Fruit fly (Drosophila melanogaster) whole organism, adult: ENCODE data around the gene CG31917.

ENCODE experiments used
- CG11617 ChIP-seq: fragments of 200-800 bp; sonication (Bioruptor generic); optimal IDR thresholded peaks from 2 replicates; lab custom pipeline; 2017; ENCODE audit warnings: mild to moderate bottlenecking, missing biosample characterization, missing genetic modification reagents, missing genetic modification characterization
- CG12768 ChIP-seq: fragments of 200-800 bp; sonication (Bioruptor generic); optimal IDR thresholded peaks from 2 replicates; lab custom pipeline; 2017; ENCODE audit warnings: missing biosample characterization, missing genetic modification characterization, mild to moderate bottlenecking, moderate library complexity, missing genetic modification reagents
- CG14711 ChIP-seq: fragments of 200-800 bp; sonication (Bioruptor generic); optimal IDR thresholded peaks from 2 replicates; lab custom pipeline; 2018; ENCODE audit warnings: missing biosample characterization, mild to moderate bottlenecking, missing genetic modification characterization, moderate library complexity
- CG1620 ChIP-seq: fragments of 200-800 bp; sonication (Bioruptor generic); optimal IDR thresholded peaks from 2 replicates; lab custom pipeline; 2016; ENCODE audit warnings: missing biosample characterization, missing genetic modification characterization
- CG33017 ChIP-seq: fragments of 200-800 bp; sonication (Bioruptor generic); optimal IDR thresholded peaks from 2 replicates; lab custom pipeline; 2018; ENCODE audit warnings: missing biosample characterization, mild to moderate bottlenecking, missing genetic modification characterization, moderate library complexity
- CG5204 ChIP-seq: fragments of 200-800 bp; sonication (Bioruptor generic); optimal IDR thresholded peaks from 2 replicates; lab custom pipeline; 2016; ENCODE audit warnings: missing biosample characterization, missing genetic modification characterization
- CG7045 ChIP-seq: fragments of 200-800 bp; sonication (Bioruptor generic); optimal IDR thresholded peaks from 2 replicates; lab custom pipeline; 2017; ENCODE audit warnings: missing biosample characterization, mild to moderate bottlenecking, missing genetic modification characterization
- CG7101 ChIP-seq: fragments of 200-800 bp; sonication (Bioruptor generic); optimal IDR thresholded peaks from 2 replicates; lab custom pipeline; 2018; ENCODE audit warnings: missing biosample characterization, mild to moderate bottlenecking, missing genetic modification characterization, moderate library complexity
- Clk ChIP-seq: fragments of 200-800 bp; sonication (Bioruptor generic); optimal IDR thresholded peaks from 2 replicates; lab custom pipeline; 2017; ENCODE audit warnings: missing biosample characterization, missing genetic modification characterization
- Crg-1 ChIP-seq: fragments of 200-800 bp; sonication (Bioruptor generic); optimal IDR thresholded peaks from 2 replicates; lab custom pipeline; 2016; ENCODE audit warnings: missing biosample characterization, missing genetic modification characterization
- Hr96 ChIP-seq: fragments of 200-800 bp; sonication (Bioruptor generic); optimal IDR thresholded peaks from 2 replicates; lab custom pipeline; 2016; ENCODE audit warnings: missing biosample characterization, missing genetic modification characterization
- Mnt ChIP-seq: fragments of 200-800 bp; sonication (Bioruptor generic); optimal IDR thresholded peaks from 2 replicates; lab custom pipeline; 2016; ENCODE audit warnings: missing biosample characterization, mild to moderate bottlenecking, missing genetic modification characterization
- bab1 ChIP-seq: fragments of 200-800 bp; sonication (Bioruptor generic); optimal IDR thresholded peaks from 3 replicates; lab custom pipeline; 2019; ENCODE audit warnings: missing biosample characterization, mild to moderate bottlenecking, missing genetic modification characterization, moderate library complexity
- cic ChIP-seq: fragments of 200-800 bp; sonication (Bioruptor generic); optimal IDR thresholded peaks from 2 replicates; lab custom pipeline; 2017; ENCODE audit warnings: missing biosample characterization, mild to moderate bottlenecking, missing genetic modification characterization, moderate library complexity
- cnc ChIP-seq, 2 experiments: fragments of >200 bp; optimal IDR thresholded peaks; 2 replicates each; lab custom pipeline; 2017
- kay ChIP-seq: fragments of 200-800 bp; sonication (Bioruptor generic); peaks from one replicate; lab custom pipeline; 2016; ENCODE audit warnings: missing biosample characterization, missing genetic modification characterization, borderline replicate concordance
- ovo ChIP-seq: fragments of 200-800 bp; sonication (Bioruptor generic); optimal IDR thresholded peaks from 2 replicates; lab custom pipeline; 2016; ENCODE audit warnings: missing biosample characterization, missing genetic modification characterization
- pad ChIP-seq: fragments of 200-800 bp; sonication (Bioruptor generic); optimal IDR thresholded peaks from 3 replicates; lab custom pipeline; 2017; ENCODE audit warnings: missing biosample characterization, missing genetic modification characterization, mild to moderate bottlenecking, moderate library complexity, missing genetic modification reagents
- tj ChIP-seq: fragments of 200-800 bp; sonication (Bioruptor generic); optimal IDR thresholded peaks from 3 replicates; lab custom pipeline; 2017; ENCODE audit warnings: missing biosample characterization, mild to moderate bottlenecking, missing genetic modification characterization, moderate library complexity
- toe ChIP-seq: fragments of 200-800 bp; sonication (Bioruptor generic); optimal IDR thresholded peaks from 2 replicates; lab custom pipeline; 2016; ENCODE audit warnings: missing biosample characterization, missing genetic modification characterization

Gene CG31917

DNA sequence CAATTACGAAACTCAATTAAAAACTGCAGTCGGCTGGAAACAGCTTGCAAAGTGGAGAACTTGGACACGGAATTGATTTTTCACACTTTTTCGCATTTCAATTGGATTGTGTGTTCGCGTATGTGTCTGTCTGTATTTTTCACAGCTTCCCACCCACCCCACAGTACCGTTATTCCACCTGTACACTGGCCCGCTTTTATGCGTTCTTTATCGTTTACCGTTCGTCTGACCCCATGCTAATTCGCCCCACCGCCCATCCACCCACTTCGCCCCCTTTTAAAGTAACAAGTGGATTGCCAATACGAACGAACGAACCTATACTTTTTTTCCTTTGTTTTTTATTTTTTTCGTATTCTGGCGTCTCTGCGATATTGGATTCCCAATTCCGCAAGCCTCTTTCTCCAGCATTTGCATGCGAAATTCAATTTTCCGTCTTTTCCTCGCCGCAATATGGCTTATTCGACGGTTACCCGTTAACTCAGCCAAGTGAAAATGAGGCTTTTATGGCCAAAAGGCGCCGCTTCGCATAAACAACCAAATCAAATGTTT is 28.5 kb downstream of the CG31917 start:
- peak; percentile 9 for TF ChIP-seq pad (GFP tag; lab: Kevin White, UChicago)
- no peak for TF ChIP-seq cic
- no peak for TF ChIP-seq cnc (optimal IDR thresholded peaks at IDR 0.05; lab: Kevin White, UChicago)
- TF ChIP-seq CG33017 (tag; lab: Kevin White, UChicago), result no peak
- TF ChIP-seq CG7045 (GFP tag; lab: Kevin White, UChicago), result no peak
- no peak for TF ChIP-seq CG14711 (tag; lab: Kevin White, UChicago)
- no peak for TF ChIP-seq kay (GFP tag; lab: Kevin White, UChicago)
- no peak for TF ChIP-seq CG7101 (tag; lab: Kevin White, UChicago)
- no peak for TF ChIP-seq Clk (GFP tag; lab: Kevin White, UChicago)
- no peak for TF ChIP-seq CG5204 (GFP tag; lab: Kevin White, UChicago)
- TF ChIP-seq CG11617, result no peak
- no peak for TF ChIP-seq Crg-1 (GFP tag; lab: Kevin White, UChicago)
- TF ChIP-seq Mnt (GFP tag; lab: Kevin White, UChicago), result no peak
- TF ChIP-seq CG12768 (GFP tag; lab: Kevin White, UChicago), result no peak
- peak; percentile 41 for TF ChIP-seq tj (GFP tag; lab: Kevin White, UChicago)
- TF ChIP-seq ovo (GFP tag; lab: Kevin White, UChicago), result peak; percentile 86
- TF ChIP-seq bab1 (GFP tag; lab: Kevin White, UChicago), result no peak

DNA sequence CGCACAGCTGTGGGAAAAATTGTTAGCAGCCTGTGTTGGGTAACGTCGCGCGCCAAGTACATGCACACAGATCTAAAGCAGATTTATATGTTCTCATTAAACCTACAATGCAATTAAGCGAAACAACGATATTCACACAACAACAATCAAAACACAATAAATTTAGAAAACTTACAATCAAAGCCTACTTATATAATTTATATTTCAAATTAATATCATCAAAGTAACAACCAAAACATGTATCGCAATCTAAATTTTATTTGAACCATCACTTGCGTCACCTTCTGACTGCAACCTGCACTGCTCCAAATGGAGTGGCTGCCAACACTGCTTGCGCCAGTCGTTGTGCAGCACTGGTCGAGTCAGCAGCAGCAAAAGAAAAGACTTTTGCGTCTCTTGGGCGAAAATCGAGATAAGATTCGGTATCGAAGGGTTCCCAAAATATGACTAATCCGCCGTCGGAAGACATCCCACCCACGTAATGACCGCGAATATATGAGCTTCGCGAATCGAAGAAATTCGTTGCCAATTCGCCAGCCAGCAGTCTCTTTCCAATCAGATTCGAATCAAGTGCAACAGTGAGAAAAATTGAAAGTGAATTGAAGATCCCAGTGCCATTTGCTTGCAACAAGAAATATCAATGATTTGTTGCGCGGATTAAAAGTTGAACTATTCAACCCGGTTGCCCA is 29.2 kb downstream of the CG31917 start, which contains the start of the genes CG8892 and CG34126:
CG8892 (minus strand) TSS at position 315 of the 689 bp plus-strand sequence.
CG34126 (plus strand) TSS at position 337 of the 689 bp plus-strand sequence.
- TF ChIP-seq CG14711 (tag; lab: Kevin White, UChicago) (peak; percentile 95), Mnt (GFP tag; lab: Kevin White, UChicago) (peak; percentile 97), cic (peak; percentile 89), cnc (optimal IDR thresholded peaks at IDR 0.05; lab: Kevin White, UChicago) (no peak), CG11617 (peak; percentile 99), Crg-1 (GFP tag; lab: Kevin White, UChicago) (peak; percentile 99), ovo (GFP tag; lab: Kevin White, UChicago) (peak; percentile 99), pad (GFP tag; lab: Kevin White, UChicago) (peak; percentile 96), bab1 (GFP tag; lab: Kevin White, UChicago) (peak; percentile 95), CG1620 (peak; percentile 99), Clk (GFP tag; lab: Kevin White, UChicago) (peak; percentile 99), CG5204 (GFP tag; lab: Kevin White, UChicago) (peak; percentile 98), CG33017 (tag; lab: Kevin White, UChicago) (peak; percentile 96), CG7045 (GFP tag; lab: Kevin White, UChicago) (peak; percentile 97), toe (peak; percentile 99), kay (GFP tag; lab: Kevin White, UChicago) (no peak), CG7101 (tag; lab: Kevin White, UChicago) (peak; percentile 98), CG12768 (GFP tag; lab: Kevin White, UChicago) (peak; percentile 99), tj (GFP tag; lab: Kevin White, UChicago) (peak; percentile 90), Hr96 (GFP tag; lab: Kevin White, UChicago) (peak; percentile 96)

DNA sequence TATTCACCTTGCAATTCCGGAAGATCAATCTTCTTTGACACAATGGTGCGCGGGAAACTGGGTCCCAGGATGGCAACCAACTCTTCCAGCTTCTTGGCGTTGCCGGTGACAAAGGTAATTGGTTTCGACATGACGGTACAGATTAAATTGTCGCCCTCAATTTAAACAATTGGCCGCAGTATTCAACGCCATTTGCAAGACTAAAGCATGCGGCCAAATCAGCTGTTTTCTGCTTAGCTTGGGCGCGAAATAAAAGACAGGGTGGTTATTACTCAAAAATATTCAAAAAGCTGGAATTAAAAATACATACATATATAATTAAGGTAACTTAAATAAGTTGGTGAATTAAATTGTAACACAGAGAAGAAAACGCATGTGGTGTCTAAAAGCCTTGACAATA is 31.5 kb downstream of the CG31917 start, which contains the start of gene CG8891:
CG8891 (minus strand) TSS at position 242 of the 400 bp plus-strand sequence.
- peak; percentile 14 for TF ChIP-seq bab1 (GFP tag; lab: Kevin White, UChicago)
- TF ChIP-seq kay (GFP tag; lab: Kevin White, UChicago), result no peak
- TF ChIP-seq CG1620, result no peak
- peak; percentile 51 for TF ChIP-seq Mnt (GFP tag; lab: Kevin White, UChicago)

DNA sequence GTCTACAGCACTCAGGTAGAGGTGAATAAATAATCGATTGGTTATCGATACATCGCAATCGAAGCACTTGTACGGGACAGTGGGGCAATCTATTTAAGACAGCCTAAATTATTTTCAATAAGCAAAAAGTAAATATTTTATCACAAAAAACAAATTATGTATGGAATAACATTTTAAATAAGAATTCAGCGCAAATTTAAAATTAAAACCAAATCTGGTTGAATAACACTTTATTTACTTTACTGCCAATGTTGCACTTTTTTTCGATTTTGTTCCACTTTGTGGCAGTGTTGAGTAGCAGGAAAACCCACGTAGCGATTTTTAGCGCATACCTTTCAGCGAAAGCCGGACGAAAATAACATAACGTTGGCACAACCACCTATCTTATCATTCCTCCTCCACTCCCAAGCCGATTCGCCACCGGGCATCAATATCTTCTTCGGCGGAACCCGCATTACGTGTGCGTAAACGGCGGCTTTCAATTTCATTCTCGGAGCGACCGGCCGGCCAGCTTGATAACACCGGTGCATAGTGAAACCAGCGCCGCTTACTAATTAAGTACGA is 33.6 kb downstream of the CG31917 start, which contains the start of the genes Gmd and CG3792:
Gmd (minus strand) TSS at position 36 of the 564 bp plus-strand sequence.
CG3792 (plus strand) TSS at position 325 of the 564 bp plus-strand sequence.
- TF ChIP-seq CG7101 (tag; lab: Kevin White, UChicago) (peak; percentile 93), Mnt (GFP tag; lab: Kevin White, UChicago) (peak; percentile 86), CG12768 (GFP tag; lab: Kevin White, UChicago) (peak; percentile 96), kay (GFP tag; lab: Kevin White, UChicago) (no peak), Crg-1 (GFP tag; lab: Kevin White, UChicago) (peak; percentile 92), pad (GFP tag; lab: Kevin White, UChicago) (peak; percentile 86), cnc (optimal IDR thresholded peaks at IDR 0.05; lab: Kevin White, UChicago) (no peak), CG7045 (GFP tag; lab: Kevin White, UChicago) (peak; percentile 94), cic (peak; percentile 84), CG14711 (tag; lab: Kevin White, UChicago) (peak; percentile 89), ovo (GFP tag; lab: Kevin White, UChicago) (peak; percentile 83), CG1620 (peak; percentile 95), CG5204 (GFP tag; lab: Kevin White, UChicago) (no peak), Clk (GFP tag; lab: Kevin White, UChicago) (peak; percentile 90), Hr96 (GFP tag; lab: Kevin White, UChicago) (no peak), CG33017 (tag; lab: Kevin White, UChicago) (peak; percentile 89), CG11617 (peak; percentile 95), tj (GFP tag; lab: Kevin White, UChicago) (peak; percentile 95), toe (no peak), bab1 (GFP tag; lab: Kevin White, UChicago) (peak; percentile 95)
